Worm (Caenorhabditis elegans): ENCODE data around the gene C37E2.2.

- TF ChIP-seq ceh-13 (GFP tag; optimal IDR thresholded peaks at IDR 0.05) = no peak
- TF ChIP-seq ama-1 (optimal IDR thresholded peaks at IDR 0.05) = no peak
- no peak for TF ChIP-seq tbx-11 (GFP tag; IDR thresholded peaks at IDR 0.05)
- no peak for TF ChIP-seq tbx-37 (GFP tag; conservative IDR thresholded peaks at IDR 0.05)
- no peak for TF ChIP-seq flt-1 (GFP tag; IDR thresholded peaks at IDR 0.05)
- TF ChIP-seq aly-1 (tag; optimal IDR thresholded peaks at IDR 0.05) = no peak
These were observed 34.4 kb upstream of the C37E2.2 start for ce11 chrX:14141344-14141841.
